Fruit fly (Drosophila melanogaster) S2 (cell line): ENCODE results near the gene CG12091.

Experiments used
- CG8478 ChIP-seq: fragments of >200 bp; optimal IDR thresholded peaks from 2 replicates; lab custom pipeline; 2018
- CTCF ChIP-seq, 2 experiments: fragments of >200 bp; optimal IDR thresholded peaks; 2 replicates each; lab custom pipeline; 2018

- TF ChIP-seq CG8478 (lab: Kevin White, UChicago) (no peak), CTCF (optimal IDR thresholded peaks at IDR 0.05; lab: Kevin White, UChicago) (no peak)
These were observed 19.9 kb downstream of the CG12091 start, which contains the start of gene cue for dm6 chr3L:1516631-1517273.
